Fruit fly (Drosophila melanogaster): Measurements from ENCODE around the gene CG5439.
A peak's percentile ranks its signal among the peaks of the same experiment; 100 is the strongest.

The CG5439 gene

dm6 chr2L:13145035-13145683 is 31.8 kb upstream of the CG5439 start (continued):
- peak; percentile 92 for TF ChIP-seq CG2678 (tag; optimal IDR thresholded peaks at IDR 0.05)
- TF ChIP-seq tll (GFP tag; optimal IDR thresholded peaks at IDR 0.05): no peak
- peak; percentile 68 for TF ChIP-seq CG15514 (GFP tag; optimal IDR thresholded peaks at IDR 0.05)
- TF ChIP-seq bbx (GFP tag; IDR thresholded peaks at IDR 0.05; ENCODE audit: partially characterized antibody): no peak
- peak; percentile 86 for TF ChIP-seq Bteb2 (GFP tag; optimal IDR thresholded peaks at IDR 0.05)
- TF ChIP-seq Dad (GFP tag; optimal IDR thresholded peaks at IDR 0.05): peak; percentile 59
- peak; percentile 29 for TF ChIP-seq tup (GFP tag; optimal IDR thresholded peaks at IDR 0.05)
- peak; percentile 84 for TF ChIP-seq her (GFP tag; optimal IDR thresholded peaks at IDR 0.05)
- TF ChIP-seq CG14441 (GFP tag; IDR thresholded peaks at IDR 0.05): peak; percentile 83
- no peak for TF ChIP-seq bigmax (GFP tag; optimal IDR thresholded peaks at IDR 0.05)
- peak; percentile 70 for TF ChIP-seq Dek (tag; optimal IDR thresholded peaks at IDR 0.05)
- no peak for TF ChIP-seq ara (GFP tag; IDR thresholded peaks at IDR 0.05)
- no peak for TF ChIP-seq psq (GFP tag; optimal IDR thresholded peaks at IDR 0.05)
- TF ChIP-seq gcm (GFP tag; optimal IDR thresholded peaks at IDR 0.05): no peak
- TF ChIP-seq Camta (GFP tag; optimal IDR thresholded peaks at IDR 0.05): peak; percentile 60
- TF ChIP-seq CG11456 (GFP tag; IDR thresholded peaks at IDR 0.05): peak; percentile 81
- TF ChIP-seq lola (GFP tag; optimal IDR thresholded peaks at IDR 0.05): no peak
- peak; percentile 50; the same call in 1 of the 3 replicates for TF ChIP-seq B-H1 (GFP tag; IDR thresholded peaks at IDR 0.05)
- peak; percentile 49; the same call in 1 of the 2 replicates for TF ChIP-seq CG43689 (GFP tag; IDR thresholded peaks at IDR 0.05)
- no peak for TF ChIP-seq toy (GFP tag; IDR thresholded peaks at IDR 0.05)
- TF ChIP-seq kah (GFP tag; optimal IDR thresholded peaks at IDR 0.05): no peak
- TF ChIP-seq CG10462 (GFP tag; optimal IDR thresholded peaks at IDR 0.05): peak; percentile 16
- peak; percentile 86 for TF ChIP-seq CG11695 (GFP tag; IDR thresholded peaks at IDR 0.05)
- no peak for TF ChIP-seq Doc3 (GFP tag; IDR thresholded peaks at IDR 0.05; ENCODE audit: partially characterized antibody)
- TF ChIP-seq CG12219 (GFP tag; optimal IDR thresholded peaks at IDR 0.05): peak; percentile 63
- TF ChIP-seq Scr (GFP tag; IDR thresholded peaks at IDR 0.05; ENCODE audit: partially characterized antibody): no peak
- TF ChIP-seq zen2 (GFP tag; IDR thresholded peaks at IDR 0.05; ENCODE audit: partially characterized antibody): no peak
- TF ChIP-seq CG12236 (GFP tag; optimal IDR thresholded peaks at IDR 0.05): no peak
- no peak for TF ChIP-seq nerfin-1 (tag; optimal IDR thresholded peaks at IDR 0.05)
- TF ChIP-seq CG9609 (GFP tag; optimal IDR thresholded peaks at IDR 0.05): peak; percentile 57
- no peak for TF ChIP-seq NC2α (GFP tag; optimal IDR thresholded peaks at IDR 0.05)
- TF ChIP-seq NK7.1 (GFP tag; optimal IDR thresholded peaks at IDR 0.05): peak; percentile 28
- TF ChIP-seq Awh (GFP tag; IDR thresholded peaks at IDR 0.05): no peak
- TF ChIP-seq shn (GFP tag; optimal IDR thresholded peaks at IDR 0.05): peak; percentile 26
- peak; percentile 60 for TF ChIP-seq CHES-1-like (GFP tag; optimal IDR thresholded peaks at IDR 0.05)
- TF ChIP-seq bsh (GFP tag; optimal IDR thresholded peaks at IDR 0.05): peak in 1 of 2 experiments; percentile 34

- TF ChIP-seq CG17361 (GFP tag; IDR thresholded peaks at IDR 0.05) (0 out of 3 replicates have a peak, but pooled peaks have one; percentile 14), gsb (GFP tag; IDR thresholded peaks at IDR 0.05) (no peak), CG11504 (tag; optimal IDR thresholded peaks at IDR 0.05) (peak; percentile 12), Hand (GFP tag; optimal IDR thresholded peaks at IDR 0.05) (no peak), nom (GFP tag; optimal IDR thresholded peaks at IDR 0.05) (peak; percentile 14), CG3726 (GFP tag; IDR thresholded peaks at IDR 0.05) (0 out of 3 replicates have a peak, but pooled peaks have one; percentile 32), Med (GFP tag) (peak; percentile 9)
These were observed 30.7 kb upstream of the CG5439 start for dm6 chr2L:13146254-13146653.
